Worm (Caenorhabditis elegans): ENCODE data around the gene Y102A11A.9.

- TF ChIP-seq W03F9.2 (tag; optimal IDR thresholded peaks at IDR 0.05) (no peak), dao-5 (tag; optimal IDR thresholded peaks at IDR 0.05) (no peak)
Observed at ce11 chrX:1989576-1989975, 23.4 kb upstream of the Y102A11A.9 start, which contains the start of gene meg-3.

Measured in whole organism, L4/young adult.